Fruit fly (Drosophila melanogaster) Kc167 (cell line): ENCODE measurements around the gene Ada1-2.
"Not testable (repeated sequence)": the region's sequence is repeated elsewhere in the genome, so short reads cannot be mapped to it uniquely, and the experiment has no call there.

Experiments used
- Myc ChIP-seq: fragments of >200 bp; optimal IDR thresholded peaks from 2 replicates; lab custom pipeline; 2017; ENCODE audit warnings: missing external identifiers
- Sin3A ChIP-seq: fragments of >200 bp; optimal IDR thresholded peaks from 2 replicates; lab custom pipeline; 2018; ENCODE audit warnings: missing external identifiers
- h ChIP-seq: fragments of >200 bp; optimal IDR thresholded peaks from 3 replicates; lab custom pipeline; 2018; ENCODE audit warnings: missing external identifiers
- insv ChIP-seq: fragments of >200 bp; optimal IDR thresholded peaks from 3 replicates; lab custom pipeline; 2018; ENCODE audit warnings: missing external identifiers
- psq ChIP-seq: fragments of >200 bp; optimal IDR thresholded peaks from 2 replicates; lab custom pipeline; 2017; ENCODE audit warnings: missing external identifiers
- ttk ChIP-seq: sonication (Bioruptor generic); optimal IDR thresholded peaks from 2 replicates; lab custom pipeline; 2017; ENCODE audit warnings: missing external identifiers

Ada1-2 gene

DNA sequence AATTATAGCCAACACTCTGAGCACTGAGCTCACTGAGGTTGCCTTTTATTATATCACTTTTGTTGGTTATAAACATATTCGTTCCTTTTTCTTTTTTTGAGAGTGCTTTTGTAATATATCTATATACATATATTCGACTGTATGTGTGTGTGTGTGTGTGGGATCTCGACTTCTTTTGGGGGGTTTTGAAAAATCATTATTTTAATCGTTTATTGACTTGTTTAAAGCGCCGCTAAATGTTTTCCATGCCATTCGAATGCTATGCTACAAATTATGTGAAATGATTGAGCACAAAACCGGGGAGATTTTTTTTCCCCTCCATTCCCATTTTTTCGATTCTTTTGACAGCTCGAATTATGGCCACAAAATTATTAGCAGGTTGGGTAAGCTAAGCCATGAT lies 23.3 kb upstream of the Ada1-2 start:
- TF ChIP-seq Myc (lab: Kevin White, UChicago) = no peak
- no peak for TF ChIP-seq Sin3A (lab: Kevin White, UChicago)

DNA sequence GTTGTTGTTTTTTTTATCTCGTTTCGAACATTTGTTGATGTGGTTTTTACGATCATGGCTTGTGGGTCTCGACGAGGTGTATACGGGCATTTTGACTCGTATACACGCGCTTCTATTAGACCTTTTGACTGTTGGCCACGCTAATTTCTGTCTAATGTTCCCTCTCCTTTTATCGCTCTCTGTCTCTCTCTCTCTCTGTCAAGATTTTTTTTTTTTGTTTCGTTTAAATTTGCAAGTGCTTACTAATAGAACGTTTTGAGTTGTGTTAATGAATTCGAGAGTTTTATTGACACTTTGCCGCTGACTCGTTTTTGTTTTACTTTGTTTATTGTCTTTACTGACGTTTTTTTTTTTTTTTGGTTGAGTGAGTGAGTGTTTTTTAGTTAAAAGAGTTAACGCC lies 22.4 kb upstream of the Ada1-2 start:
- no peak for TF ChIP-seq h

DNA sequence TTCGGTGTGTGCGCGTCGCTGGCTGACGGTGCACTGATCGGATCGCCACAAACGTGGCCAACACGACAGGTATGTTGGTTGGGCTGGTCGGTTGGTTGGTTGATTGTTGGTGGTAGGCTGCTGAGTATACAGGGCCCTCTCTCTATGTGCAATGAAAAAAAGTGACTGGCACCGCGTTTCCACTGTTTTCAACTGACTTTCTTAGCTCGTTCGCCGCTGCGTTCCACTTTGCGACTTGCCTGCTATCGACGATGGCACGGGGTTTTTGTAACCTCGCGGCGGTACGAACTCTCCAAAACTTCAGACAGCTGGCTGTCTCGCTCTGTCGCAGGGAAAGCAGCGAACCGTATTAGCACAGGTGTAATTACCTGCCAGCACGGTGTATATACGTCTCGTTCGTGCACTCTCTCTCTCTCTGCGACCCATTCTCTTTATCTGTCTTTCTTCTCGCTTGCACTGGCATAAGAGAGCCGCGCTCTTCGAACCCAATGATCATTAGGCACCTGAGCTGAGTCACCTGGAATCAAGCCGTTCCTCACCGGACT lies 21.8 kb upstream of the Ada1-2 start:
- TF ChIP-seq Sin3A (lab: Kevin White, UChicago) (no peak), insv (lab: Kevin White, UChicago) (no peak), ttk (lab: Kevin White, UChicago) (no peak)

DNA sequence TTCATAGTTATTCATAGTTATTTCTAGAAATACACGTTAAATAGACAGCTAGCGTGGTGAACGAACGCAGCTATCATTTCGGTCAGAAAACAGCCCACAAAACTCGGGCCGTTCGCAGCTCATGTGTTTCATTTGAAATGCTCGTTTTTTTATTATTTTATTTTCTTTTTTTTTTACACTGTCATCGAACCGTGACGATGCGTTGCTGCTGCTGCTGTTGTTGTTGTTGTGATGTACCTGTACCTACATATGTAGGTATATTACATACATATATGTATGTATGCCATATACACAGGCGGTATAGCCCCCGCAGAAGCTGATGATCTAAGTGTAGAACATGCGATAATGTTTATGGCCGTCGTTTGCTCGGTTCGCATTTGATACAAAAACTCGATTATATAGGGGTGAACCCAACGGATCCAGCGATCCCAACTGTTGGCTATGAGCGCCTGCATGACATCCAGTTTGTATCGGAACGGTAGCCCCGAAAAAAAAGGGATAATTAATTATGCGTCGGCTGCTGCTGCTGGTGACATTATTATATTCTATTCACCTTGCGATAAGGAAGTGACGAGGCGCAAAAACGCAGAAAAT lies 19.5 kb upstream of the Ada1-2 start:
- TF ChIP-seq ttk (lab: Kevin White, UChicago) (no peak), h (no peak), insv (lab: Kevin White, UChicago) (no peak), psq (lab: Kevin White, UChicago) (no peak)

DNA sequence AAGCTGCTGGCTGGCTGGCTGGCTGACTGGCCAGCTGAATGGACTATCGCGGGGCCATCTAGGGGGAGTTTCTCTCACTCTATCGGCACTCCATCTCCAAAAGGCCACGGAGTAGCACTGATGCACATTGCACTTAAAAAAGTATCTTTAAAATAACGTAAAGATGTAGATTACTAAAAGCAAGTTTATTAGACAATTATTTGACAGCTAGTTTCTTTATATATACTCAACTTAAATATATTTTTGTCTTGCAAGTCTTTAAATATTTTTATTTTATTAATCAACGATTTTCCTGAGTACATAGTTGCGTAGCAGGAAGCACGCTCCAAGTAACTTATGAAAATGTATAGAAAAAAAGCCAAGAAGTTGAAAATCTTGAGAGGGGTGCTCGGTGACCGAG lies 15.7 kb upstream of the Ada1-2 start:
- TF ChIP-seq insv (lab: Kevin White, UChicago) (no peak), Myc (lab: Kevin White, UChicago) (no peak), ttk (lab: Kevin White, UChicago) (no peak), psq (lab: Kevin White, UChicago) (no peak), h (no peak), Sin3A (lab: Kevin White, UChicago) (no peak)

DNA sequence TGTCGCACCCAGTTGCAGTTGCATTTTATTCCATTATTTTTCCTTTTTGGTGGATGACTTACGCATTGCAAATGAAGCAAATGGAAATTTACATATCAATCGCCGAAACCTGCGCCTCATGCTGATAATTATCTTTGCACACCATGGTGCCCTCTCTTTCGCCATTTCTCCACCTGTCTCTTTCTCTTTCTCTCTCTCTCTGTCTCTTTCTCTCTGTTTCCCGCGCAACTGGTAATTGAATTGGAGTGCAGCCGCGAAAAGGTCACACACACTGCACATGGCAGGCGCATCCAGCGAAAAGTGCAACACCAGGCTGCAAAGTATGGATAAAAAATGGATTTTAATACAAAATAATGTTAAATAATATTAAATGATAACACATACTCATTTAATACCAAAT lies 15.0 kb upstream of the Ada1-2 start:
- no peak for TF ChIP-seq insv (lab: Kevin White, UChicago)

DNA sequence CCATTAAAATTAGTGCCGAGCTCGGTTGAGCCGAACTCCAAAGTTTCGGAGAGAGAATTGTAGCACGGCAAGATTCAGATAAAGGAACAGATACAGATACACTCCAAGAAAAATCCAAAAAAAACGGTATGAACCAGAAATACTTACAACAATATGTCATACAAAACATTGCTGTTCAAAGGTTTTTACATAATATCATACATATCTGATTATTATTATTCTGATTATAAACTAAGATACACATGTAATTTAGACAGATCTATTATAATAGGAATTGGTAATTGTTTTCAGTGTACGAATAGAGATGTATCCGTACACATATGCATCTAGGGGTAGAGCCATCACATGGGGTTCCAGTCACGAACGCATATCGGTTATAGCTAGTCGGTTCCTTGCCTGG lies 12.6 kb upstream of the Ada1-2 start:
- TF ChIP-seq insv (lab: Kevin White, UChicago) (no peak), ttk (lab: Kevin White, UChicago) (no peak), Sin3A (lab: Kevin White, UChicago) (no peak), h (no peak), psq (lab: Kevin White, UChicago) (no peak), Myc (lab: Kevin White, UChicago) (no peak)

DNA sequence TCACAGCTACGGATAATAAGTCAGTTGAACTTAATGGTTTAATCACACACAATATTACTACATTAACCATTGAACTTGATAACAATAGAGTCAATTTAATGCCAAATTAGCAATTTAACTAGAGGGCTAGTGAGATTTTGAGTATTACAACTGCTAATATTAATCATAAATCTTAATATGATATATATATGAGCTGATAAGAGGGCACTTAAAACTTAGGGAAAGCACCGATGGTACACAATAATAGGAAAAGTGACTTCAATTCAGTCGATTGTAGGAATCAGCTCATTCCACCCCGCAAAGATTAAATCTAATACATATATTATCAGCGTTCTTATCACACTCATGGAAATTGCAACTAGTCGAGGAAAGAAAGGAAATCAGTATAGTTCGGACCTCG lies 11.5 kb upstream of the Ada1-2 start, which contains the start of gene CG16965:
TSS of gene CG16965 (plus strand) at position 382 of the 400 bp plus-strand sequence.
- no peak for TF ChIP-seq ttk (lab: Kevin White, UChicago)
- no peak for TF ChIP-seq psq (lab: Kevin White, UChicago)
- TF ChIP-seq h = no peak
- no peak for TF ChIP-seq Myc (lab: Kevin White, UChicago)
- TF ChIP-seq insv (lab: Kevin White, UChicago) = no peak
- no peak for TF ChIP-seq Sin3A (lab: Kevin White, UChicago)

DNA sequence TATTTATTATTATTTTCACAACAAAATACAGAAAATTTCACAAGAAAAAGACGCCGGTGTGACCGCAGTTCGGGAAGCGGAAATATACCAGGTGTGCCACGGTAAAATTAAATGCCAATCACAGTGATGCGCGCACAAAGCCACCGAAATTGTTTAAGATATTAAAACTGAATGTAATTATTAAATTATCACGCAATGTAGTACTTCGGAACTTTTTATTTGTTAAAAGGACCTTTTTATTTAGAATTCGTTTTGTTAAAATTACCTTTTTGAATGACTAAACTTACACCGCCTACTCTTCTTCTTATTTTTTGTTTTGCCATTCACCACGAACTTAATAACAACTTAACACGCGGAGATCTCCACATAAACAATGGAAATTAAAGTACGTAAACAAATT lies 4.8 kb upstream of the Ada1-2 start, which contains the start of the genes CG6686 and CG34163:
TSS of gene CG6686 (minus strand) at position 95 of the 400 bp plus-strand sequence.
TSS of gene CG34163 (plus strand) at position 326 of the 400 bp plus-strand sequence.
- TF ChIP-seq h (no peak), ttk (lab: Kevin White, UChicago) (no peak), insv (lab: Kevin White, UChicago) (no peak), Myc (lab: Kevin White, UChicago) (no peak), Sin3A (lab: Kevin White, UChicago) (no peak), psq (lab: Kevin White, UChicago) (no peak)

DNA sequence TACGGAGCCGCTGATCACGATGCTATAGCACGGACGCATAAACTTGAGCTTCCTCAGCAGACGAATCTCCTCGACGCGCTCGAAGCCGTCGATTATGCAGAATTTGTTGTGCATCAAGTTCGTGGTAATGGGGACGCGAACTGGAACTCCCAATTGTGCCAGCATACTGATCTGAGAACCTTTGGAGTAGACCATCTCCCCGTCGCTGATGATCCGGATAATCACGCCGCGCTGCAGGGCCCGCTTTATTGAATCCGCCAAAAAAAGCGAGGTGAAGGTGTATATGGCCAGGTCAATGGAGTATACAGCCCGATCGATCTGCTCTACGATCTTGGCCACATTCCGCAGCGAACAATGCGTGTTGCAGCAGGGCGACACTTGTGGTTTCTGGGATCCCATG lies 3.5 kb upstream of the Ada1-2 start:
- TF ChIP-seq h = no peak
- TF ChIP-seq psq (lab: Kevin White, UChicago) = no peak
- TF ChIP-seq insv (lab: Kevin White, UChicago) = no peak
- no peak for TF ChIP-seq Sin3A (lab: Kevin White, UChicago)
- no peak for TF ChIP-seq Myc (lab: Kevin White, UChicago)
- peak; percentile 93 for TF ChIP-seq ttk (lab: Kevin White, UChicago)

DNA sequence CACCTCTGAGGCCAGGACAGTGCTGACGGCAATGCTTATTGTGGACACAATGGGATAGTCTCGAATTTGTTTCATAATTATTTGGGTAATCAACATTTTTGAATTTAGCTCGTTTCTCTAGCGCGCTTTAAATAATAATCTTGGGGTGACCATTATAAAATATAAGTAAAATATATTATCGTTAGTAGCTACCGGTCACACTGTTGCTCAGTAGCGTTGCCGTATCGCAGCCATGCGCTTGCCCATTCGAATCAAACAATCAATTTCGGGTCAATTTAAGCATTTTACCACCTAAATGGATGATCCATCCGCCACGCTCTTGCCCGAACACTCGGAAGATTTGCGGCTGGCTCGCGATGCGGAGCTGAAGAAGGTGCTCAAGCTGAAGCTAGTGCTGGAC lies 3.0 kb upstream of the Ada1-2 start, which contains the start of the genes zuc and dgt2:
TSS of gene zuc (minus strand) at position 154 of the 400 bp plus-strand sequence.
TSS of gene dgt2 (plus strand) at position 208 of the 400 bp plus-strand sequence.
- TF ChIP-seq h (no peak), insv (lab: Kevin White, UChicago) (no peak), Sin3A (lab: Kevin White, UChicago) (no peak), ttk (lab: Kevin White, UChicago) (no peak), psq (lab: Kevin White, UChicago) (no peak), Myc (lab: Kevin White, UChicago) (no peak)

DNA sequence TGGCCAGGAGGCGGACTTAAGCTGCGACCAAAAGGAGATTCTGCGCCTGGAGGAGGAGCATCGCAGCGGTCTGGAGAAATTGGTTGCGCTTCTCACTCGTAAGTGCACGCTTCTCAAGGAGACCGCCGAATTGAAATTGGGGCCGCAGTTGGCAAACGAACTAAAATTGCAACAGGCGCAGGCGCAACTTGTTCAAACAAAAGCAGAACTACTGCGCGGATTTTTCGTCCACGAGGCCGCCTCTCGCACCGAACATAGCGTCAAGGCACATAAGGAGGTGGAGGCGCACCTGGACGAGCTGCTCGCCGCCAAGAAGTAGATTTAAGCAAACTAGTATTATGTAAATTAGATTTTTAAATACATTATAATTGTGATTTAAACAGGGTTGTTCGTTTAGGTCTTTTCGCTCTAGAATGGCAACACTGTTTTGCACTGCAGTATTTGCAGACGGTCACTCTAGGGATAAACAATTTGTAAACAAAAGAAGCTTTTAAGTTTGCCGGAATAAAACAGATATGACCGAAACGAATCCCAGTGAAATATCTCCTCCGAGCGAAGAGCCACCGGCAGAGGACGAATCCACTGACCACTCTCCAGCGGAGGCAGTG lies 2.1 kb upstream of the Ada1-2 start, which contains the start of gene escl:
TSS of gene escl (plus strand) at position 470 of the 608 bp plus-strand sequence.
- TF ChIP-seq Sin3A (lab: Kevin White, UChicago) = no peak

DNA sequence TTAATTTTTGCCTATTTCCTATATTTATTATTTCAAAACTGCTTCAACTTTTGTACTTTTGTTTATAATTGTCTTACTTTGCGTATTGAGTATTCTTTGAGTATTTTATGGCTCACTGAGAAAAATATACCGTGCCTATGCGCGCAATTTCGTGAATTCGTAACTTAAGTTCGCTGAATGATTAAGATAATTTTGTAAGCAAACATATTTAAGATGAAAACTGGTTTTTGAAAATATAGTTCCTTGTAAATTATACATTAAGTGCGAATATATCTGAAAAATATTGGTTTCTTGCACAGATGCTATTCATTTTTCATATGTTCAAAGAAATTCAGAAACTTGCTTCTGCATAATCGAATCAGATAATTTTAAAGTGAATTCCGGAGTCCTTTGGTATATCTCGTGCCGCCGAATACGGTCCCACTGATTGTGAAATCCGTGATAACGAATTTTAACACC lies 2.7 kb downstream of the Ada1-2 start, which contains the start of the genes CG18789 and Qtzl:
TSS of gene CG18789 (minus strand) at position 101 of the 459 bp plus-strand sequence.
TSS of gene Qtzl (plus strand) at position 409 of the 459 bp plus-strand sequence.
- not testable (repeated sequence) for TF ChIP-seq psq, insv, Sin3A (lab: Kevin White, UChicago)
